Worm (Caenorhabditis elegans): Measurements from ENCODE around the gene lron-14.

Gene lron-14

DNA sequence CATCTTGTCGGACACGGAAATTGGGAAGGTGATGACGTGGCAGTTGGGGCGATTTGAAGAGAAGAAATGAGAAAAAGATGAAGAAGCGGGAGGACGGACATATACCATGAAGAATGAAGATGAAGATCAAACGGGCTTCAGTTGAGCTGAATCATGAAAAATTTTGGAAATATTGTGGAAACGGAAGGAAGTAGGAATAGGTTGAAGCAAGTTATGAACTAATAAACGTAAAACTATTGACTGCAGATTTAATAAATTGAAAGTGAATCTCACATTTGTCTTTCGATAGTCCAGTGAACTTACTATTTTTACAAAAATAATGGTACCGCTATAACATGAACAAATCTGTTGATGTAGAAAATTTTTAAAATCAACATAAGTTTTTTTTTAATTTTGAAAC is at the start of gene lron-14:
Gene lron-14, minus strand, starts transcription at position 101 of the 400 bp plus-strand sequence.
- no peak for TF ChIP-seq sma-3 (GFP tag; optimal IDR thresholded peaks at IDR 0.05)
- no peak for TF ChIP-seq dmd-4 (tag; optimal IDR thresholded peaks at IDR 0.05)
- TF ChIP-seq mdl-1 (tag; optimal IDR thresholded peaks at IDR 0.05): no peak
- TF ChIP-seq ztf-4 (tag; optimal IDR thresholded peaks at IDR 0.05): no peak
- TF ChIP-seq mab-5 (tag; optimal IDR thresholded peaks at IDR 0.05): no peak

DNA sequence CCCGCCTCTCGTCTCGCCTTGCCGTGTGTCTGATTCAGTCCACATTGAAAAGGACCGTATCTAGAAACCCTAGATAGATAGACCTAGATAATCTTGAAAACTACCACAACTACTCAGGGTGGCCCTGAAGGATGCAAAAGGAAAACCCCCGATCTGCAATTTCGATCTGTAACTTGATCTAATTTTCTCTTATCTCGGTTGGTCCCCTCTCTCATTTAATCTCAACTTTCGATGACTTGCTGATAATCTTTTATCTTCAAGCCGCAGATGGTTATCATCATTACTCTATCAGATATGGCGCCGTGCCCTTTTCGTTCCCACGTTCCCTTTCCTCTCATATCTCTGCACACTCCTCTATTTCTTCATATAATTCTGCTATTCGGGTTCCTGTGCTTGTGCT is 49.1 kb upstream of the lron-14 start:
- TF ChIP-seq nhr-77 (tag; optimal IDR thresholded peaks at IDR 0.05) (no peak), sma-9 (GFP tag; optimal IDR thresholded peaks at IDR 0.05) (peak; percentile 94), sma-9 (tag; optimal IDR thresholded peaks at IDR 0.05) (no peak), sem-4 (tag; optimal IDR thresholded peaks at IDR 0.05) (peak; percentile 70), elt-3 (tag; optimal IDR thresholded peaks at IDR 0.05) (no peak), blmp-1 (tag; optimal IDR thresholded peaks at IDR 0.05; ENCODE audit: insufficient read depth) (peak; percentile 63), dmd-4 (tag; optimal IDR thresholded peaks at IDR 0.05) (no peak), ztf-1 (GFP tag; conservative IDR thresholded peaks at IDR 0.05) (no peak), nhr-25 (tag; optimal IDR thresholded peaks at IDR 0.05) (peak; percentile 84), unc-55 (GFP tag; optimal IDR thresholded peaks at IDR 0.05) (no peak), nhr-129 (tag; optimal IDR thresholded peaks at IDR 0.05) (no peak), sma-3 (GFP tag; optimal IDR thresholded peaks at IDR 0.05) (peak; percentile 31), nhr-237 (tag; optimal IDR thresholded peaks at IDR 0.05) (no peak), nhr-6 (tag; optimal IDR thresholded peaks at IDR 0.05) (no peak), ceh-16 (tag; optimal IDR thresholded peaks at IDR 0.05) (peak; percentile 98), snpc-4 (tag; optimal IDR thresholded peaks at IDR 0.05) (no peak), fos-1 (tag; optimal IDR thresholded peaks at IDR 0.05) (no peak), elt-1 (tag; optimal IDR thresholded peaks at IDR 0.05) (peak; percentile 100), lsy-2 (tag; optimal IDR thresholded peaks at IDR 0.05) (peak in 1 of 2 experiments; percentile 30), nhr-10 (tag; optimal IDR thresholded peaks at IDR 0.05) (no peak), crh-2 (tag; optimal IDR thresholded peaks at IDR 0.05) (peak; percentile 27), nhr-23 (tag; optimal IDR thresholded peaks at IDR 0.05) (peak; percentile 100), lin-39 (tag; optimal IDR thresholded peaks at IDR 0.05) (no peak), egl-27 (tag; optimal IDR thresholded peaks at IDR 0.05) (peak; percentile 86), skn-1 (tag; optimal IDR thresholded peaks at IDR 0.05) (no peak), R02D3.7 (tag; optimal IDR thresholded peaks at IDR 0.05) (no peak)

DNA sequence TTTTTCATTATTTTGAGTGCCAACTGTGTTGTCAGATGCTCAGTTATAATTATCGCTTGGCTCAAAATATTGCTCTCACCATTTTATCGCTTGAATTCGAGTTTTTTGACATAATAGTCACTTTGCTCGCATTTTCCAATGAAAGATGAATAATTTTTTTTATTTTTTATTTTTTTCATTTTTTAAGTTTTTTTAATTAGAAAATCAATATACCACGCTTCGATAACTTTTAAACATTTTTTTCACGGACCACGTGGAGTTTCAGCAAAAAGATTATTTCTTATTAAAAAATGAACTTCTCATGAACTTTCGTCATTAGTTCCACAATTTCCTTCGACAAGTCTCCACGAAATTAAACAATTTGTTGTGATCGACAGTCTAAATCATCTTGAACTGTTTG is 48.3 kb upstream of the lron-14 start, which contains the start of gene elt-1:
Gene elt-1, plus strand, starts transcription at position 301 of the 400 bp plus-strand sequence.
- TF ChIP-seq unc-62 (GFP tag; optimal IDR thresholded peaks at IDR 0.05) (no peak), peb-1 (tag; optimal IDR thresholded peaks at IDR 0.05) (no peak)

DNA sequence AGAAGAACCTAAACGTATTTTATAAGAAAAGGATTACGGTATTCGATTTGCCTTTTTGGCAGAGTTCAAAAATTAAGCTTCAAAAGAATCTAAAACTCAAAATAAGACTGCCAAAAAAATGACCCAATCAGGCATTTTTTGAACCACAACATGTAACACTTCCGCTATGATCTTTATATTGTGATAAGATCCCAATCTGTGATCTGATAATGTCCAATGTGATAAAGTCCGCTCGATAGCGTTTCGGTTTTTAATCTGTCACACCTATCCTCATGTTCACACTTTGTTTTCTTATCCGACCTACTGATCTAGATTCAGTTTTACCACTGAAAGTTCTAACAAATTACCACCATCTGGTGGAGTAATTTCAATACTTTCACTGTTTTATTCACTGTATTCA is 47.7 kb upstream of the lron-14 start:
- no peak for TF ChIP-seq lin-39 (tag; optimal IDR thresholded peaks at IDR 0.05)
- peak; percentile 93 for TF ChIP-seq elt-1 (tag; optimal IDR thresholded peaks at IDR 0.05)
- TF ChIP-seq sma-9 (GFP tag; optimal IDR thresholded peaks at IDR 0.05): peak; percentile 46
- no peak for TF ChIP-seq sma-9 (tag; optimal IDR thresholded peaks at IDR 0.05)
- TF ChIP-seq mab-5 (tag; optimal IDR thresholded peaks at IDR 0.05): no peak
- TF ChIP-seq alr-1 (tag; optimal IDR thresholded peaks at IDR 0.05): no peak
- TF ChIP-seq elt-3 (tag; optimal IDR thresholded peaks at IDR 0.05): no peak
- no peak for TF ChIP-seq sem-4 (tag; optimal IDR thresholded peaks at IDR 0.05)
- TF ChIP-seq peb-1 (tag; optimal IDR thresholded peaks at IDR 0.05): no peak
- TF ChIP-seq nhr-11 (tag; optimal IDR thresholded peaks at IDR 0.05): no peak
- no peak for TF ChIP-seq nhr-21 (tag; optimal IDR thresholded peaks at IDR 0.05)
- no peak for TF ChIP-seq ceh-16 (tag; optimal IDR thresholded peaks at IDR 0.05)
- no peak for TF ChIP-seq fos-1 (tag; optimal IDR thresholded peaks at IDR 0.05)
- no peak for TF ChIP-seq skn-1 (tag; optimal IDR thresholded peaks at IDR 0.05)
- TF ChIP-seq nhr-23 (tag; optimal IDR thresholded peaks at IDR 0.05): peak; percentile 99
- TF ChIP-seq lin-13 (GFP tag; optimal IDR thresholded peaks at IDR 0.05): no peak
- TF ChIP-seq ztf-4 (tag; optimal IDR thresholded peaks at IDR 0.05): no peak

DNA sequence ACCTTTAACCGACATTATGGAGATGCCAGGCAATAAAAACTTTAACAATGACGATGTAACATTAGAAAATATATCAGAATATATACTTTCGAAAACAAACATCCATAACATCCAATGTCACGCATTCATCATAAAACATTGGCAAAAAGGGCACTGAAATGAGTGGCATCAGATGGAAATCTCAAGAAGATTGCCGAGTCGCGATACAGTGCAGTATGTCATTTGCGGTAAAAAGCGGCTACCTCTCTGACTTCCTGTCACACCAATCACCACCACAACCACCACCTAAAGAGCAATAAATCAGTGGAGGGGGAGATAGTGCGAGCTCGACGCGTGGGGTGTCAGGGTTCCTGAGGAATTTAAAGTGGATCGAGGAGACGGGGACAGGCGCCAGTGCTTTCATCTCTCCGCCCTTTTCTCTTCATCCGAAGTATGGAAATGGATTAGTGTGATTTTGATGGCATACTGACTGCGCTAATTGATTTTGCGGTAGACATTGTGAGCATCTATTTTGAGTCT is 46.7 kb upstream of the lron-14 start:
- TF ChIP-seq elt-1 (tag; optimal IDR thresholded peaks at IDR 0.05): peak; percentile 60
- TF ChIP-seq C34F6.9 (tag; optimal IDR thresholded peaks at IDR 0.05): no peak
- TF ChIP-seq nhr-23 (tag; optimal IDR thresholded peaks at IDR 0.05): peak; percentile 97

Data from whole organism, L2 larva.